Worm (Caenorhabditis elegans) whole organism, L3 larva: Measurements from ENCODE around the gene F46E10.18.

ENCODE experiments used
- ama-1 ChIP-seq: fragments of 150-350 bp; optimal IDR thresholded peaks from 2 replicates; lab custom pipeline; 2018
- ceh-82 ChIP-seq: fragments of 150-350 bp; optimal IDR thresholded peaks from 2 replicates; lab custom pipeline; 2014; ENCODE audit warnings: missing biosample characterization, missing genetic modification characterization
- daf-12 ChIP-seq: fragments of 150-350 bp; optimal IDR thresholded peaks from 2 replicates; lab custom pipeline; 2014; ENCODE audit warnings: missing biosample characterization, missing genetic modification reagents, missing genetic modification characterization
- egl-27 ChIP-seq: sonication (generic microtip); optimal IDR thresholded peaks from 4 replicates; lab custom pipeline; 2017; ENCODE audit warnings: missing biosample characterization, missing genetic modification reagents, missing genetic modification characterization
- fos-1 ChIP-seq: fragments of 150-350 bp; optimal IDR thresholded peaks from 2 replicates; lab custom pipeline; 2014; ENCODE audit warnings: missing biosample characterization, missing genetic modification characterization
- lin-15B ChIP-seq: fragments of 150-350 bp; optimal IDR thresholded peaks from 2 replicates; lab custom pipeline; 2014; ENCODE audit warnings: missing biosample characterization, missing genetic modification characterization
- lin-39 ChIP-seq: fragments of 150-350 bp; optimal IDR thresholded peaks from 2 replicates; lab custom pipeline; 2018; ENCODE audit warnings: missing biosample characterization, missing genetic modification reagents, missing genetic modification characterization
- nhr-12 ChIP-seq: fragments of 150-350 bp; optimal IDR thresholded peaks from 2 replicates; lab custom pipeline; 2014; ENCODE audit warnings: missing biosample characterization, missing genetic modification characterization
- nhr-23 ChIP-seq: fragments of 150-350 bp; optimal IDR thresholded peaks from 2 replicates; lab custom pipeline; 2014; ENCODE audit warnings: missing biosample characterization, missing genetic modification reagents, missing genetic modification characterization
- nhr-25 ChIP-seq: sonication (generic microtip); optimal IDR thresholded peaks from 2 replicates; lab custom pipeline; 2017; ENCODE audit warnings: missing biosample characterization, missing genetic modification characterization
- pha-4 ChIP-seq: fragments of 150-350 bp; optimal IDR thresholded peaks from 2 replicates; lab custom pipeline; 2014; ENCODE audit warnings: missing biosample characterization, missing genetic modification reagents, missing genetic modification characterization
- unc-39 ChIP-seq: sonication (generic microtip); optimal IDR thresholded peaks from 4 replicates; lab custom pipeline; 2017; ENCODE audit warnings: missing biosample characterization, missing genetic modification characterization
- ztf-11 ChIP-seq: fragments of 150-350 bp; optimal IDR thresholded peaks from 2 replicates; lab custom pipeline; 2014; ENCODE audit warnings: missing biosample characterization, missing genetic modification characterization

DNA sequence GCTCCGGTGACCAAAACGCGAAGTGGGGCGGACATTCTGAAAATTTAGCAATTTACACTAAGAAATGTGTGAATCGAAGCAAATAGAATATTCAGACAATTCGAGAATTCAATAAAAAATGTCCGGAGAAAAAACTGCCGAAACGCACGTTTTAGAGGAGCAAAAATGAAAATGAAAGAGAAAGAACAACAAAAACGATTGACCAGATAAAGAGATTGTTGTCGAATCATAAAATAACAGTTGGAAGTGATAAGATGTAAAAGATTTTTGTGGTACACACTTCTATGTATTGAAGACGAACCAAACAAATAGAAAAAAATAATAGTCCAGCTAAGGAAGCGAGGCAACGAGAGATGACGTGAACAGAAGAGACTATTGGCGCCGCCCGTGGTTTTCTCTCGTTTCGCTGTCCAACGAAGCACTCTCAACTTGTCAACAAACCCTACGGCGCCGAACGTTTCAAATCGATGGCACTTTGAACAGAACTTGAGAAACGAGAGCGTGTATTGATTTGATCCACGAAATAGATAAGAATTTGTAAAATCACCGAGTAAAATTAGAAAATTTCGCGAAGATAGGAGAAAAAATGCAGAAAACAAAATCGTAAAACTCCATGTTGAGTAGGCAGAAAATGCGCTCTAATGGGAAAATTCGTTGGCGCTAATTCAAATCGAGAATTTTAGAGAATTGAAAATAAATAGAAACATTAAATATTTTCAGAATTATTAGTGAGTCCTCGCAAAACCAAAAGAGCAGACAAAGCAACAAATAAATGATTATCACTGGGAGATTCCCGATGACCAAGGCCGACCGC, 4.1 kb upstream of the F46E10.18 start, which contains the start of gene mdh-1:
- TF ChIP-seq unc-39 (tag; lab: Kevin White, UChicago) (no peak), pha-4 (peak; percentile 70), ama-1 (lab: Kevin White, UChicago) (no peak), ztf-11 (tag; lab: Kevin White, UChicago) (no peak), nhr-23 (no peak), egl-27 (tag; lab: Kevin White, UChicago) (no peak), nhr-12 (no peak), fos-1 (tag; lab: Kevin White, UChicago) (no peak), lin-15B (peak; percentile 38), lin-39 (tag; lab: Kevin White, UChicago) (no peak), ceh-82 (tag; lab: Kevin White, UChicago) (no peak), nhr-25 (tag; lab: Kevin White, UChicago) (no peak), daf-12 (tag; lab: Kevin White, UChicago) (no peak)
